Fruit fly (Drosophila melanogaster): ENCODE results near the gene morgue.
A peak's percentile ranks its signal among the peaks of the same experiment; 100 is the strongest.

DNA sequence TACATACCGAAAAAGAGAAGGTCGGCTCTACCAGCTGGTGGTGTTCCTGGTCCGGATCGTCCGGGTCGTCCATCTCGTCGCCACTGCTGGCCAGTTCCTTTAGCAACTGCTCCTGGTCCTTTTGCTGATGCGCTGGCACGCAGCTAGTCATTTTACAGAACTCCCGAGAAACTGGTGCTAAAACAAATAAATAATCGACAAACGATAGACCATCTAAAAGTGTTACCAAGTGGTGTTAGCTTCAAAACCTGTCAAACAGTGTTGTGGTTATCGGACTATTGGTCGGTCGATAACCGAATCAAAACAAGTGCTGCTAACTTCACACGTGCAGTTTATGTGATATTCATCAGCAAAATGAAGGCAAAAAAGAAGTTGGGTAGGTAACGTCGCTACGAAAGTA lies at the start of gene morgue, which contains the start of gene Elp3:
- no peak for TF ChIP-seq CG12768 (GFP tag; optimal IDR thresholded peaks at IDR 0.05)
- TF ChIP-seq Mnt (GFP tag; optimal IDR thresholded peaks at IDR 0.05), result peak; percentile 93
- no peak for TF ChIP-seq CG33017 (tag; optimal IDR thresholded peaks at IDR 0.05)
- no peak for TF ChIP-seq ovo (GFP tag; optimal IDR thresholded peaks at IDR 0.05)
- no peak for TF ChIP-seq toe (GFP tag; optimal IDR thresholded peaks at IDR 0.05)
- no peak for TF ChIP-seq CG5204 (GFP tag; optimal IDR thresholded peaks at IDR 0.05)
- no peak for TF ChIP-seq kay (GFP tag; ENCODE audit: borderline replicate concordance)
- no peak for TF ChIP-seq CG7101 (tag; optimal IDR thresholded peaks at IDR 0.05)

Data from whole organism, adult.